Worm (Caenorhabditis elegans): ENCODE data around the gene lit-1.

The lit-1 gene

DNA sequence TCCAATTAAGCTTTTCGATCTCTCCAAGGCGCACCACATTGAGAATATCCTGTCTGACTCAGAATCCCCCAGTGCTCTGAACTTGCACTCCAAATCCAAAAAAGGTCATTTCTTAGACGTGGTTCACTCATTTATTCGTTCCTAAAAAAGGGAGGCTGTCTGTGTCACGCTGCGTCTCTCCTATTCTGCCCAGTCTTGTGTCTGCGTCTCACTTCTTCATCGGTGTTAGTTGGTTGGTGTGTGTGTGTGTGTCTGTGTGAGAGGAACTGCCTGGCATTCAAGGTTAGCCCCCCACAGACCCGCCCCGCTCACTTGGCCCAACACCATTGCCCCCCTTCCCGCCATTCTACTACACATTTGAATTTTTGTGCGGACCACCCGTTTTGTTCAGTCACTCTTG, 15.7 kb downstream of the lit-1 start:
- TF ChIP-seq lin-15B (tag; optimal IDR thresholded peaks at IDR 0.05): no peak
- TF ChIP-seq nhr-47 (tag; optimal IDR thresholded peaks at IDR 0.05): peak; percentile 34
- TF ChIP-seq swsn-7 (tag; optimal IDR thresholded peaks at IDR 0.05): peak; percentile 24
- TF ChIP-seq egl-27 (tag; optimal IDR thresholded peaks at IDR 0.05): peak in 1 of 2 experiments; percentile 8
- TF ChIP-seq C34B4.2 (tag; optimal IDR thresholded peaks at IDR 0.05): no peak
- TF ChIP-seq nhr-76 (tag; optimal IDR thresholded peaks at IDR 0.05): no peak
- TF ChIP-seq nhr-71 (tag; optimal IDR thresholded peaks at IDR 0.05): peak; percentile 44
- TF ChIP-seq efl-3 (GFP tag; optimal IDR thresholded peaks at IDR 0.05): peak; percentile 14
- TF ChIP-seq efl-1 (optimal IDR thresholded peaks at IDR 0.05): peak; percentile 53 to 74
- peak; percentile 27 to 93 for TF ChIP-seq efl-1 (GFP tag; optimal IDR thresholded peaks at IDR 0.05 in 1 of 2)
- peak; percentile 61 for TF ChIP-seq fkh-8 (tag; optimal IDR thresholded peaks at IDR 0.05)
- TF ChIP-seq rnt-1 (tag; optimal IDR thresholded peaks at IDR 0.05): peak; percentile 25
- TF ChIP-seq Y116A8C.19 (tag; optimal IDR thresholded peaks at IDR 0.05; ENCODE audit: borderline replicate concordance): no peak
- peak; percentile 60 for TF ChIP-seq mep-1 (tag; optimal IDR thresholded peaks at IDR 0.05)
- no peak for TF ChIP-seq sup-37 (GFP tag; optimal IDR thresholded peaks at IDR 0.05)
- peak in 1 of 2 experiments; percentile 32 for TF ChIP-seq mdl-1 (tag; optimal IDR thresholded peaks at IDR 0.05)
- peak; percentile 1 to 57 for TF ChIP-seq lsy-2 (tag; optimal IDR thresholded peaks at IDR 0.05)
- TF ChIP-seq dpl-1 (GFP tag; optimal IDR thresholded peaks at IDR 0.05): peak in 1 of 3 experiments; percentile 20
- TF ChIP-seq hpl-2 (GFP tag; optimal IDR thresholded peaks at IDR 0.05): no peak
- peak; percentile 1 for TF ChIP-seq fkh-10 (GFP tag; optimal IDR thresholded peaks at IDR 0.05)
- peak; percentile 12 for TF ChIP-seq skn-1 (tag; optimal IDR thresholded peaks at IDR 0.05)
- TF ChIP-seq unc-86 (tag; optimal IDR thresholded peaks at IDR 0.05): peak; percentile 1
- TF ChIP-seq ceh-82 (tag; optimal IDR thresholded peaks at IDR 0.05): peak in 2 of 3 experiments; percentile 57 to 69
- peak; percentile 51 to 57 for TF ChIP-seq lin-35 (GFP tag; optimal IDR thresholded peaks at IDR 0.05)
- TF ChIP-seq snu-23 (GFP tag; optimal IDR thresholded peaks at IDR 0.05): peak; percentile 39
- peak; percentile 89 for TF ChIP-seq lin-14 (GFP tag; optimal IDR thresholded peaks at IDR 0.05)
- TF ChIP-seq C16A3.4 (tag; optimal IDR thresholded peaks at IDR 0.05): peak; percentile 17
- TF ChIP-seq blmp-1 (tag; optimal IDR thresholded peaks at IDR 0.05): peak; percentile 70
- peak; percentile 42 for TF ChIP-seq ztf-4 (tag; optimal IDR thresholded peaks at IDR 0.05)
- TF ChIP-seq ama-1 (optimal IDR thresholded peaks at IDR 0.05): peak; percentile 23
- TF ChIP-seq nhr-84 (tag; optimal IDR thresholded peaks at IDR 0.05): no peak
- no peak for TF ChIP-seq unc-130 (tag; optimal IDR thresholded peaks at IDR 0.05)
- peak; percentile 6 for TF ChIP-seq xbp-1 (tag; optimal IDR thresholded peaks at IDR 0.05)
- peak; percentile 4 for TF ChIP-seq jun-1 (tag; optimal IDR thresholded peaks at IDR 0.05)

DNA sequence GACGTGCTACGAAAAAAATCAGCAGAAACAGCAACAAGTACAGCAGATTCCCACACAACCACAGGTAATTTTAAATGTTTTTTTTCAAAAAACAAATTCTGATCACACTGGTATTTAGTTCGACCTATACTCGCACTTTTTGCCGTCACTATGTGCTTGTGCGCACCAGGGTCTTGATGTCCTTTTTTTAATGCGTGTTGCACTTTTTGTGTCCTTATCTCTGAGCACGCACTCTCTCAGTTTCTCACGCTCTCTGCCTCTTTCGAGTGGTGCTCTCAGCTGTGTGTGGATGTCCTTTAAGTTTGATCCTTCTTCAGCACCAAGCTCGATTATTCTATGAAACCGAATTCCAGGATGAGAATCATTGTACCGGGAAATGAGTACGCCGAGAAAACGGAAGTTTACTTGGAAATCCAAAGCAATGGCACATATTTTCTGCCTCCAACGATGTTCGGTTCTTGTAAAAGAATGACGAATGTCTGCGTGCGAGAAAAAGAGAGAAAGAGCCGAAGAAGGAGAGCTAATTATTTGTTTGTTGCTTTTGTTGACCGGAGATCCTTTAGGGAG, 16.7 kb downstream of the lit-1 start:
- TF ChIP-seq nhr-47 (tag; optimal IDR thresholded peaks at IDR 0.05): peak; percentile 66
- TF ChIP-seq lin-14 (GFP tag; optimal IDR thresholded peaks at IDR 0.05): peak; percentile 59
- no peak for TF ChIP-seq fos-1 (tag; optimal IDR thresholded peaks at IDR 0.05)
- TF ChIP-seq unc-30 (tag; optimal IDR thresholded peaks at IDR 0.05): no peak
- no peak for TF ChIP-seq elt-3 (tag; optimal IDR thresholded peaks at IDR 0.05)
- no peak for TF ChIP-seq C16A3.4 (tag; optimal IDR thresholded peaks at IDR 0.05)
- peak; percentile 35 for TF ChIP-seq dsc-1 (tag; optimal IDR thresholded peaks at IDR 0.05)
- TF ChIP-seq hlh-4 (tag; optimal IDR thresholded peaks at IDR 0.05): no peak
- TF ChIP-seq hlh-17 (GFP tag; optimal IDR thresholded peaks at IDR 0.05; ENCODE audit: borderline replicate concordance): no peak
- no peak for TF ChIP-seq efl-1 (optimal IDR thresholded peaks at IDR 0.05)
- no peak for TF ChIP-seq efl-1 (GFP tag; optimal IDR thresholded peaks at IDR 0.05 in 1 of 2)
- no peak for TF ChIP-seq mdl-1 (tag; optimal IDR thresholded peaks at IDR 0.05)
- TF ChIP-seq dpl-1 (GFP tag; optimal IDR thresholded peaks at IDR 0.05): no peak
- no peak for TF ChIP-seq hpl-2 (GFP tag; optimal IDR thresholded peaks at IDR 0.05)
- no peak for TF ChIP-seq sup-37 (GFP tag; optimal IDR thresholded peaks at IDR 0.05)
- TF ChIP-seq aha-1 (tag; optimal IDR thresholded peaks at IDR 0.05): no peak
- TF ChIP-seq ztf-11 (tag; optimal IDR thresholded peaks at IDR 0.05): no peak
- TF ChIP-seq tlp-1 (tag; optimal IDR thresholded peaks at IDR 0.05): no peak
- TF ChIP-seq ceh-88 (GFP tag; IDR thresholded peaks at IDR 0.05): 0 out of 2 replicates have a peak, but pooled peaks have one; percentile 8
- no peak for TF ChIP-seq unc-98 (GFP tag; IDR thresholded peaks at IDR 0.05)
- no peak for TF ChIP-seq ceh-63 (GFP tag; optimal IDR thresholded peaks at IDR 0.05)
- TF ChIP-seq C34B4.2 (tag; optimal IDR thresholded peaks at IDR 0.05): no peak
- no peak for TF ChIP-seq aly-2 (tag; optimal IDR thresholded peaks at IDR 0.05)
- TF ChIP-seq jun-1 (tag; optimal IDR thresholded peaks at IDR 0.05): no peak
- TF ChIP-seq unc-62 (GFP tag; optimal IDR thresholded peaks at IDR 0.05): no peak
- no peak for TF ChIP-seq nhr-237 (tag; optimal IDR thresholded peaks at IDR 0.05)
- TF ChIP-seq mep-1 (tag; optimal IDR thresholded peaks at IDR 0.05): peak; percentile 44
- no peak for TF ChIP-seq ces-1 (GFP tag; optimal IDR thresholded peaks at IDR 0.05)
- TF ChIP-seq zip-4 (GFP tag; optimal IDR thresholded peaks at IDR 0.05): no peak
- peak; percentile 8 for TF ChIP-seq rnt-1 (tag; optimal IDR thresholded peaks at IDR 0.05)

Measured in whole organism, L1 larva.